Worm (Caenorhabditis elegans): ENCODE results near the gene rps-13.

rps-13 gene

DNA sequence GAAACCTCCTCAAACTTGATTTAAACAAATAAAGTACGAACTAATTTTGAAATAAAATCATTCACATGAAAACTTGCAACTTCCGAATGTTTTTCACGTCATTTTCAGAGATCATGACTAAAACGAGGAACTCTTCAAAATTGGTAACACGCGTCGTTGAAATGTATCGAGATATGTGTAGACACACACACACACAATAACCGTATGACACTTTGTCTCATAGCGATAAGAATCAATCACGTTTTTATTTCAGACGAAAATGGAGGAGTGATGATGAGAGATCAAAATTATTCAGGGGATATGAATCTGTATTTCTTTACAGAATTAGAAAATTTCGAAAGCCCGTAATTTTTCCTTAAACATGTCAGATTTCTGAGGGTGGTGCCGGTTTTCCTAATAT lies 47.9 kb upstream of the rps-13 start (continued):
- TF ChIP-seq php-3 (GFP tag; IDR thresholded peaks at IDR 0.05) (peak; percentile 19; the same call in 1 of the 2 replicates), lin-1 (GFP tag; IDR thresholded peaks at IDR 0.05) (no peak), F26F4.8 (GFP tag; conservative IDR thresholded peaks at IDR 0.05) (no peak), zfp-3 (GFP tag; conservative IDR thresholded peaks at IDR 0.05) (no peak)

DNA sequence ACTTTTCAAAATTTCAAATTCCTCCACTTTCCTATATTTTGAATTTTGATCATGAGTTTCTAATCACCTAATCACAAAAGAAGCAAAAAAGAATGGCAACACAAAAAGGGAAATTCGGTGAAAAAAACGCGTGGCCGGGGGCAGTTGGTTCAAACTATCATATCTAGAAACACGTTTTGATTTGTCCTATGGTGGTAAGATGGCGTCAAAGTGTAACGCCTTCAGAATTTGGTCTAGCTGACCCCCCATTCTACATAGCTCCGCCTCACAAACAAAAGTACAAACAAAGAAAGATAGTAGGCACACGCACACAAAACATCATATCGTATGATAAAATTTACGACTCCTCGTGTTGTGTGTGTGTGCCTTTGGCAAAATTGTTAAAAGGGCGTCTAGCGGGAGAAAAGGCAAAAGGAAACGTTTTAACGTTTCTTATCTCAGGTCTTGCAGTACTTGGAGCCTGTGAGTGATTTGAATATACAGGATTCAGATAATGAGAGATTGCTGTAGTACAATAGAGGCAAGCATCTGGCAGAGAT lies 47.2 kb upstream of the rps-13 start:
- peak; percentile 86 for TF ChIP-seq mxl-3 (GFP tag; optimal IDR thresholded peaks at IDR 0.05)
- peak; percentile 31; the same call in 1 of the 2 replicates for TF ChIP-seq ceh-20 (GFP tag; IDR thresholded peaks at IDR 0.05)
- peak; percentile 82 for TF ChIP-seq hlh-30 (tag; optimal IDR thresholded peaks at IDR 0.05; ENCODE audit: insufficient read depth)
- TF ChIP-seq hif-1 (tag; optimal IDR thresholded peaks at IDR 0.05) = peak in 1 of 2 experiments; percentile 51
- TF ChIP-seq nhr-76 (tag; optimal IDR thresholded peaks at IDR 0.05) = no peak
- no peak for TF ChIP-seq egl-27 (tag; optimal IDR thresholded peaks at IDR 0.05)
- TF ChIP-seq nhr-102 (tag; optimal IDR thresholded peaks at IDR 0.05) = peak; percentile 18
- peak; percentile 82 for TF ChIP-seq hlh-11 (tag; optimal IDR thresholded peaks at IDR 0.05)
- peak; percentile 98 for TF ChIP-seq pqm-1 (tag; optimal IDR thresholded peaks at IDR 0.05)
- no peak for TF ChIP-seq pha-4 (GFP tag; IDR thresholded peaks at IDR 0.05)
- TF ChIP-seq pha-4 (tag; optimal IDR thresholded peaks at IDR 0.05) = no peak
- peak; percentile 83 for TF ChIP-seq dmd-6 (GFP tag; IDR thresholded peaks at IDR 0.05)
- peak; percentile 95 for TF ChIP-seq nhr-28 (tag; optimal IDR thresholded peaks at IDR 0.05)
- TF ChIP-seq aly-2 (tag; optimal IDR thresholded peaks at IDR 0.05) = no peak
- no peak for TF ChIP-seq Y48G9A.11 (GFP tag; IDR thresholded peaks at IDR 0.05)
- peak; percentile 60 for TF ChIP-seq cey-2 (tag; optimal IDR thresholded peaks at IDR 0.05; ENCODE audit: borderline replicate concordance, insufficient read depth)
- peak in 1 of 2 experiments; percentile 83 for TF ChIP-seq unc-62 (GFP tag; optimal IDR thresholded peaks at IDR 0.05 in 1 of 2)
- TF ChIP-seq unc-62 (tag; optimal IDR thresholded peaks at IDR 0.05) = no peak
- no peak for TF ChIP-seq daf-16 (GFP tag; optimal IDR thresholded peaks at IDR 0.05)
- peak; percentile 73 for TF ChIP-seq daf-16 (tag; optimal IDR thresholded peaks at IDR 0.05)
- 0 out of 2 replicates have a peak, but pooled peaks have one; percentile 15 for TF ChIP-seq lin-1 (GFP tag; IDR thresholded peaks at IDR 0.05)
- peak; percentile 4 for TF ChIP-seq mes-2 (tag; optimal IDR thresholded peaks at IDR 0.05; ENCODE audit: poor library complexity, severe bottlenecking)
- TF ChIP-seq T26A8.4 (GFP tag; IDR thresholded peaks at IDR 0.05) = peak; percentile 42
- TF ChIP-seq hmg-1.1 (GFP tag; IDR thresholded peaks at IDR 0.05) = peak; percentile 60; the same call in 1 of the 2 replicates
- no peak for TF ChIP-seq zag-1 (tag; optimal IDR thresholded peaks at IDR 0.05)
- TF ChIP-seq aha-1 (tag) = peak; percentile 61
- peak; percentile 37 for TF ChIP-seq mep-1 (tag; optimal IDR thresholded peaks at IDR 0.05)
- peak; percentile 31 to 76 for TF ChIP-seq mdl-1 (tag; optimal IDR thresholded peaks at IDR 0.05)
- no peak for TF ChIP-seq F10B5.3 (tag; optimal IDR thresholded peaks at IDR 0.05)
- TF ChIP-seq D1046.2 (GFP tag; IDR thresholded peaks at IDR 0.05) = no peak
- no peak for TF ChIP-seq Y105C5A.15 (GFP tag; IDR thresholded peaks at IDR 0.05)
- TF ChIP-seq Y75B8A.6 (GFP tag; IDR thresholded peaks at IDR 0.05) = peak; percentile 32; the same call in 1 of the 2 replicates
- TF ChIP-seq dve-1 (tag; optimal IDR thresholded peaks at IDR 0.05; ENCODE audit: insufficient read depth) = peak; percentile 84
- TF ChIP-seq php-3 (GFP tag; IDR thresholded peaks at IDR 0.05) = peak; percentile 86; the same call in 1 of the 2 replicates

DNA sequence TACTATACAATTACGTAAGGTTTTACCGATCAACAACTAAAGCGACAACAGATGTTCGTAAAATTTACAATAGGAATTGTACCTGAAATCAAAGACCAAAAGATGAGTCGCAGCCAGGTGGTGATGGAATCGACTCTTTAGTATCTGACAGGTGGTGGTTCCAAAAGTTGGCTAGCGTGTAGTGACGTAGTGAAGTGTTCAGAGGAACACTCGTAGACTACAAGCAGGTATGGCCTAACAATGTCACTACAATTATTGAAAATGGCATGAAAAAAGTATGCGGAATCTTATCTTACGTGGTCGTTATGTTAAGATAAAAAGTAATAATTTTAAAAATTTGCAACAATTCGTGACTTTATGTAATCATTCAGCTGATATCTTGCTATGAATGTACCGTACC lies 46.7 kb upstream of the rps-13 start:
- peak; percentile 63 for TF ChIP-seq aha-1 (tag)
- peak; percentile 45 for TF ChIP-seq nhr-10 (tag; optimal IDR thresholded peaks at IDR 0.05)
- no peak for TF ChIP-seq cey-2 (tag; optimal IDR thresholded peaks at IDR 0.05; ENCODE audit: borderline replicate concordance, insufficient read depth)
- TF ChIP-seq daf-16 (GFP tag; optimal IDR thresholded peaks at IDR 0.05) = no peak
- TF ChIP-seq daf-16 (tag; optimal IDR thresholded peaks at IDR 0.05) = no peak
